Fruit fly (Drosophila melanogaster): ENCODE data around the gene CG8461.

Gene CG8461

dm6 chr3R:14470630-14471029, 42.8 kb downstream of the CG8461 start (continued):
- TF ChIP-seq schlank (tag; optimal IDR thresholded peaks at IDR 0.05) (no peak), CG10267 (tag; optimal IDR thresholded peaks at IDR 0.05) (peak; percentile 47), CG18619 (GFP tag; optimal IDR thresholded peaks at IDR 0.05) (peak; percentile 7), Ssrp (tag; optimal IDR thresholded peaks at IDR 0.05) (peak; percentile 68), CG11085 (GFP tag; IDR thresholded peaks at IDR 0.05) (no peak), twi (tag; optimal IDR thresholded peaks at IDR 0.05) (no peak), dimm (GFP tag; IDR thresholded peaks at IDR 0.05) (no peak), CG3281 (GFP tag; optimal IDR thresholded peaks at IDR 0.05) (no peak), pfk (GFP tag; optimal IDR thresholded peaks at IDR 0.05) (no peak), dan (GFP tag; IDR thresholded peaks at IDR 0.05) (no peak), CG2116 (GFP tag; optimal IDR thresholded peaks at IDR 0.05) (no peak), CG2678 (tag; optimal IDR thresholded peaks at IDR 0.05) (peak; percentile 27), otp (GFP tag; IDR thresholded peaks at IDR 0.05) (peak; percentile 56; the same call in 1 of the 3 replicates), CG9727 (GFP tag; optimal IDR thresholded peaks at IDR 0.05) (peak; percentile 41), ken (GFP tag; IDR thresholded peaks at IDR 0.05) (0 out of 3 replicates have a peak, but pooled peaks have one; percentile 27), CG9609 (GFP tag; optimal IDR thresholded peaks at IDR 0.05) (no peak), H2.0 (GFP tag; IDR thresholded peaks at IDR 0.05) (no peak), Jarid2 (GFP tag; optimal IDR thresholded peaks at IDR 0.05) (no peak), Oaz (GFP tag; IDR thresholded peaks at IDR 0.05) (no peak), CG9797 (GFP tag; optimal IDR thresholded peaks at IDR 0.05) (no peak), CG15514 (GFP tag; optimal IDR thresholded peaks at IDR 0.05) (no peak), klu (GFP tag; IDR thresholded peaks at IDR 0.05) (no peak), CG13424 (tag; optimal IDR thresholded peaks at IDR 0.05) (peak; percentile 43), CG33557 (GFP tag; optimal IDR thresholded peaks at IDR 0.05) (peak; percentile 9), Ravus (GFP tag; IDR thresholded peaks at IDR 0.05) (no peak), Chrac-16 (GFP tag; optimal IDR thresholded peaks at IDR 0.05) (peak; percentile 56), MTF-1 (GFP tag; optimal IDR thresholded peaks at IDR 0.05; ENCODE audit: borderline replicate concordance) (no peak), ind (GFP tag; optimal IDR thresholded peaks at IDR 0.05) (no peak), Abd-B (GFP tag; optimal IDR thresholded peaks at IDR 0.05) (peak; percentile 15), CG15073 (GFP tag; optimal IDR thresholded peaks at IDR 0.05) (no peak), NC2α (GFP tag; optimal IDR thresholded peaks at IDR 0.05) (no peak), CG12942 (GFP tag; optimal IDR thresholded peaks at IDR 0.05) (no peak), zen2 (GFP tag; IDR thresholded peaks at IDR 0.05; ENCODE audit: partially characterized antibody) (no peak), her (GFP tag; optimal IDR thresholded peaks at IDR 0.05) (no peak), CG2199 (GFP tag; IDR thresholded peaks at IDR 0.05) (no peak), CG14441 (GFP tag; IDR thresholded peaks at IDR 0.05) (no peak), Trl (optimal IDR thresholded peaks at IDR 0.05) (no peak), Trl (GFP tag; optimal IDR thresholded peaks at IDR 0.05) (no peak), run (tag; optimal IDR thresholded peaks at IDR 0.05) (no peak), CG10321 (GFP tag; IDR thresholded peaks at IDR 0.05) (no peak), CG31388 (GFP tag; optimal IDR thresholded peaks at IDR 0.05) (no peak), CG3995 (GFP tag; optimal IDR thresholded peaks at IDR 0.05) (no peak), gce (GFP tag; IDR thresholded peaks at IDR 0.05) (no peak), CG2129 (GFP tag; IDR thresholded peaks at IDR 0.05; ENCODE audit: partially characterized antibody) (no peak), dm (GFP tag; optimal IDR thresholded peaks at IDR 0.05) (no peak), corto (GFP tag; optimal IDR thresholded peaks at IDR 0.05) (no peak), Sin3A (optimal IDR thresholded peaks at IDR 0.05) (no peak), CG4707 (GFP tag; optimal IDR thresholded peaks at IDR 0.05) (no peak), D (optimal IDR thresholded peaks at IDR 0.05) (no peak), D (GFP tag; optimal IDR thresholded peaks at IDR 0.05) (no peak), CG14710 (tag; optimal IDR thresholded peaks at IDR 0.05) (peak; percentile 53), yki (optimal IDR thresholded peaks at IDR 0.05) (no peak), gsb-n (tag; optimal IDR thresholded peaks at IDR 0.05) (peak; percentile 42)
